Worm (Caenorhabditis elegans): ENCODE data around the gene dcaf-1.

DNA sequence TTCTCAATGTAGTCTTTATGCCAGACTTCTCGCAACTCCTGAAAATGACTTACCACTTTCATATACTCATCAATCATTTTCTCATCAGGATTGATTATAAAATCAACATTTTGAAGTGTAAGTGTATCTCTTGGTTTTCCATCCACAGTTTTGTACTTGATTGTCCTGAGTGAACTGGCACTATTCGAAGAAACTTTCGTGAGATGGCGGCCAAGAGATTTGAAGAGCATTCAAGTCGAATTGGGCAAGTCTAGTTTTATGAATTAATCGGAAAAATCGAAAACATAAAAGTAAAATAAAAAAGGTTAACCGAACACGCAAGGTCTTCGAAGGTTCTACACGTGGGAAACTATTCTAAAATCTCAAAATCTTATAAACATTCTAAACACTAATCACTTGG lies 36.4 kb upstream of the dcaf-1 start, which contains the start of gene C28D4.7:
- TF ChIP-seq lin-13 (GFP tag; optimal IDR thresholded peaks at IDR 0.05) (no peak), fkh-10 (GFP tag; optimal IDR thresholded peaks at IDR 0.05) (no peak), jun-1 (tag; optimal IDR thresholded peaks at IDR 0.05) (no peak), snpc-4 (tag; optimal IDR thresholded peaks at IDR 0.05) (no peak), lin-29 (GFP tag; IDR thresholded peaks at IDR 0.05) (no peak), hlh-11 (tag; optimal IDR thresholded peaks at IDR 0.05) (no peak), zag-1 (tag; optimal IDR thresholded peaks at IDR 0.05) (no peak), ama-1 (optimal IDR thresholded peaks at IDR 0.05) (no peak), nhr-111 (GFP tag; optimal IDR thresholded peaks at IDR 0.05) (no peak), unc-62 (GFP tag; optimal IDR thresholded peaks at IDR 0.05 in 1 of 2) (no peak), unc-62 (tag; optimal IDR thresholded peaks at IDR 0.05) (no peak), fos-1 (tag; optimal IDR thresholded peaks at IDR 0.05) (no peak), madf-9 (GFP tag; conservative IDR thresholded peaks at IDR 0.05) (no peak), sdz-12 (GFP tag; optimal IDR thresholded peaks at IDR 0.05) (no peak)
